Worm (Caenorhabditis elegans) whole organism, L4/young adult: Measurements from ENCODE around the gene K06H6.4.

Experiments used
- W03F9.2 ChIP-seq: fragments of 150-350 bp; optimal IDR thresholded peaks from 2 replicates; lab custom pipeline; 2014; ENCODE audit warnings: missing biosample characterization, missing genetic modification characterization
- dao-5 ChIP-seq: sonication (generic microtip); optimal IDR thresholded peaks from 2 replicates; lab custom pipeline; 2016; ENCODE audit warnings: missing genotype, missing genetic modification characterization, moderate library complexity, missing compliant biosample characterization
- him-1 ChIP-seq: sonication (generic microtip); optimal IDR thresholded peaks from 2 replicates; lab custom pipeline; 2016; ENCODE audit warnings: missing genotype, missing genetic modification reagents, missing genetic modification characterization, missing compliant biosample characterization

Gene K06H6.4

DNA sequence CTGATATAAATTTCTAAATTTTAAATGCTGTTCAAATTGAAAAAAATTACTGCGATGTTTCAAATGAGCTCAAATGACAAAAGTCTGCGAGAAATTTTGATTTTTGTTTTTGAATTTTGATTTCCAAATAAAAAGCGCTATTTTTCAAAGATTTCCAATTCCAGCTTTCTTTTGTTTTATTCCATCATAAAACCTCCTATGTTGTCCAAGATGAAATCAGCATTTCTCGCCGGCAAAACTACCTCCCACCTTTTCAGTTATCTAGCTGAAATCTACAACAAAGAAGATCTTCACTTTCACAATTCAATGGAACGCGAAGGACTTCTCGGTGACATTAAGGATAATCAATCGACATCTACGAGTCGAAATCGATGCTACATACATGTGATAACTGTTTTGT, at the start of gene K06H6.4:
Gene K06H6.4 (plus strand): TSS at position 301 of the 400 bp plus-strand sequence.
- TF ChIP-seq W03F9.2 (tag; lab: Kevin White, UChicago) (no peak), dao-5 (tag; lab: Kevin White, UChicago) (no peak), him-1 (tag; lab: Kevin White, UChicago) (no peak)

DNA sequence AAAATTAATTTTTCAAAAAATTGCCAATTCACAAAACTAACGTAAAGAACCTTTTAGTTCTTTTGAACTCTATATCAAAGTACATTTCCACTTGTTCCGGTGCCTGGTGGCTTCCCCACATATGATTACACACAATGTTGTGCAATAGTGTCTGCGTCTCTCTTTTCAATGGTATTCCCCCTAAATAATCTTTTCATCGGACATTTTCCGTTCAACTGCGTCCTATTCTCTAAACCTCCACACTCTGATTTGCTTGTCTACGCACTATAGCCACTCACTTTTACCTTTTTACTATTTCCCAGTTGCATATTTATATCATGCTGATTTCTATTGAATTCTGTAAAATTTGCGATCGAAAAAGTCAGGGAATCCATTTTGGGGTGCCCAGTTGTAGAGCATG, 47.0 kb upstream of the K06H6.4 start, which contains the start of gene nhr-58:
Gene nhr-58 (plus strand): TSS at position 214 of the 400 bp plus-strand sequence.
- TF ChIP-seq dao-5 (tag; lab: Kevin White, UChicago) (no peak), him-1 (tag; lab: Kevin White, UChicago) (no peak), W03F9.2 (tag; lab: Kevin White, UChicago) (no peak)

DNA sequence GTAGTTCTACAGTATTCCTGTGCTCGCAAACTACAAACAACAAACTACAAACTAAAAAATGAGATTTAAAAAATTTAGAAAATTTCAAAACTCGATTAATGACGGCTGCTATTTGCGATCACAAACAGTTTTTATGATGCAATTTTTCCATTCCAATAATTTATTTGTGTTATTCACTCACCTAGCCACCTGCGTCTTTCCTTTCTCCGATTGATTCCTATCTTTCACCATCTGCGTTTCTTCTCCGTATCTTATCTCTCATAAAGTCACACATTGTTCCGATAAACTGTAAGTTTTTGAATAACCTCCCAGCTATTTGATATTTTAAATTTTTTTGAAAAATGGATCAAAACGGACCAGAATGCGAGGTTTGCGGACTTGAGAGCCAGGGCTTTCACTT, 44.9 kb upstream of the K06H6.4 start, which contains the start of gene nhr-132:
Gene nhr-132 (plus strand): TSS at position 271 of the 400 bp plus-strand sequence.
- TF ChIP-seq him-1 (tag; lab: Kevin White, UChicago): no peak

DNA sequence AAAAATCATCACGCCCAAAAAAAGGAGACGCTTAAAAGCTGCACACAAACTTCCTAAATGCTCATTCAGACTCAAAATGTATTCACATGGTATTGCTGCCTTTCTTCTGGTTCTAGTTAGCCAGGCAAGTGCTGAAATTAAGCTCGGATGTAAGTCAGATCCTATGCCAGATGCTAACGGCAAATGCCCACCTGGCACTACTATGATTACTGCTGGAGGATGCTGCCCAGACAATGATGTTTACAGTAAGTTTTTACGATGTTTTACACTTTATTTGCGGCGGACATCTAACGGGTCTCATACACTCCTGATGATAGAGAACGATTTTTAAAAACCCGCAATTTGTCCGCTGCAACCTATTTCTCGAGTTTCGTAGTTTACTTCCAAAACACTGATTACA, 42.5 kb upstream of the K06H6.4 start, which contains the start of gene C14C6.5:
Gene C14C6.5 (plus strand): TSS at position 58 of the 400 bp plus-strand sequence.
- no peak for TF ChIP-seq him-1 (tag; lab: Kevin White, UChicago)
- no peak for TF ChIP-seq W03F9.2 (tag; lab: Kevin White, UChicago)
- no peak for TF ChIP-seq dao-5 (tag; lab: Kevin White, UChicago)

DNA sequence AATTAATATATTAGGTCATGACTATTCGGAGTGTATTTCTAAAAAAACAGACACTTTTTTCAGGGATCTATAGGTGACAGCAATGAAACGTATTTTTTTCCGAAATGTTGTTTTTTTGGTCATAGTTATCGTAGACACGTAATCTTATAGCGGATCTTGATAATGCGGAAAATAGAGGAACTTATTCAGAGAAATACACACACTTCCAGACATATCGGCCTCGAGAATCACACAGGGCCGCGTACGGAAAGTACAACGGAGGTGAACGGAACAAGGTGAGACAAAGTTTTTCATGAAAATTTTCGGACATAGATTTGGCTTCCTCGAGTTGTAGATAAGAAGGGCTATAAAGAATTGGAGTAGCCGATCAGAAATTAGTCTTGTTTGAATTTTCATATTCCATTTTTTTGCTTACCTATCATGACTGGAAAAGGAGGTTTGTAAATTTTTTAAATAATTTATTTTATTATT, 40.0 kb upstream of the K06H6.4 start, which contains the start of gene nhr-155:
Gene nhr-155 (plus strand): TSS at position 421 of the 471 bp plus-strand sequence.
- no peak for TF ChIP-seq him-1 (tag; lab: Kevin White, UChicago)
- no peak for TF ChIP-seq dao-5 (tag; lab: Kevin White, UChicago)

DNA sequence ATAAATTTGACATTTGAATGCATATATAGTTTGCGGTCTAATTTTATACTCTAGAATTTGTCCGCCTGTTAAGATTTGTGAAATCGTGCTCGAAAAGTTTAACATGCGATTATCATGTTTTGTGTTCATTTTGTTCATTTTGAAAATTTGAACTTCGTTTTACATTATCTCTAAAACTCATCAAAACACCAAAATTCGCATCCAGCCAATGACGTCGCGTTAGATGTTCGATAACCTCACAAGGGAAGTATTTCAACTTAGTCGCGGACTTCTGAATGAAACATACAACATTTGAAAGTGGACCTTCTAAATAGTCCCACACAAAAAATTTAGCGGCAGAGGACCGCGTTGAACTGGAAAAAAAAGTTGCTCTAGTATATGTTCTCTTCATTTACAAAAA, 37.6 kb upstream of the K06H6.4 start:
- no peak for TF ChIP-seq him-1 (tag; lab: Kevin White, UChicago)

DNA sequence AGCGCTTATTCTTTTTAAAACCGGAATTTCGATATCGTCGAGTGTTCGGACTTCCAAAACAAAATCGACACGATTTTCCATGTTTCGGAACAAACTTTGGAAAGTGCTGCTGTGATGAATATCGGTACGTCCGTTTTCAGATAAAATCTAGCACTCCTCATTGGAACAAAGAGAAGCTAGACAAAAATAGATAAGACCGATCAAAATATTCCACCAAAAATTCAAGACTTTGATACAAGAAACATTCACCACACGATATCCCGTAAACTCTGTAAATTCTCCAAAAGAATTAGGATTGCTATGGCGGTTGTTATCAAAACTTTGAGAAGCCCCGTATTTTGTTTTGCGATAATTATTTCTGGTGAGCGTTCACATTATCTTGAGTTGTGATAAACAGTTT, 35.9 kb upstream of the K06H6.4 start, which contains the start of gene C14C6.3:
Gene C14C6.3 (plus strand): TSS at position 301 of the 400 bp plus-strand sequence.
- no peak for TF ChIP-seq dao-5 (tag; lab: Kevin White, UChicago)
- TF ChIP-seq him-1 (tag; lab: Kevin White, UChicago): no peak
- TF ChIP-seq W03F9.2 (tag; lab: Kevin White, UChicago): no peak

DNA sequence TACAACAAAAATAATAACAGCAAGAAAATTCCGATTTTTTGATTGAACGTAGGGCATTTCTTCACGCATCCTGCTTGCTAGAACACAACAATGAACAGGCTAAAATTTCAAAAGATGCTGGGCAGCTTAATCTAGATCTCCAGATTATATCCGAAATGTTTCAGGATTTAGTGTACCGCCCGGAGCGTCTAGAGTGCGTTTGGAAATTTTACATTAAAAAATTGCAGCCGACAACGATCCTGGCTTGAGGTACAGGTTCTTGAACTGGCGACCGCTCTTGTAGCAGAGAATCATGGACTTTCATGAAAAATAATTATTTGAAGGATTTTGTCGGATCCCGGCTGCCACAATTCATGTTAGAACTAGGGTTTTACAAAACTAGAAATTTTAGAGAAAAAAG, 31.1 kb upstream of the K06H6.4 start, which contains the start of gene C14C6.6:
Gene C14C6.6 (minus strand): TSS at position 101 of the 400 bp plus-strand sequence.
- no peak for TF ChIP-seq him-1 (tag; lab: Kevin White, UChicago)
- no peak for TF ChIP-seq W03F9.2 (tag; lab: Kevin White, UChicago)
- TF ChIP-seq dao-5 (tag; lab: Kevin White, UChicago): no peak

DNA sequence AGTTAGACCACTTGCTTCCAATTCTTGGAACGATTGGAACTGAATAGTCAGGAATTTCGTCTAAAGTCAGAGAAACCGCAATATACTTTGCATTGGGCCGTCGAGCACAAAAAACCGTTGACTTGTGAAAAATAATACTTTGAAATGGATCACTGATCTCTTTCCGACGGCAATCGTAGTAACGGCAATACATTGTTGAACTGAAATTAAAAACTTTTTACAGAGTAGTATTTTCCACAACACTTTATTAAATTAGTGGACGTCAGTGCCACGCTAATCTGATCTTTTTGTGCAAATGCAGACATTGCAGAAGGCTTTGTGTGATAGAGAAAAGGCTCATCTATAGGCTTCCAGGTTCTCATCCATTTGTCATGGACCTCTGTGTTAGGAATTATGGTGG, 26.7 kb upstream of the K06H6.4 start:
- TF ChIP-seq W03F9.2 (tag; lab: Kevin White, UChicago) (no peak), dao-5 (tag; lab: Kevin White, UChicago) (no peak), him-1 (tag; lab: Kevin White, UChicago) (no peak)

DNA sequence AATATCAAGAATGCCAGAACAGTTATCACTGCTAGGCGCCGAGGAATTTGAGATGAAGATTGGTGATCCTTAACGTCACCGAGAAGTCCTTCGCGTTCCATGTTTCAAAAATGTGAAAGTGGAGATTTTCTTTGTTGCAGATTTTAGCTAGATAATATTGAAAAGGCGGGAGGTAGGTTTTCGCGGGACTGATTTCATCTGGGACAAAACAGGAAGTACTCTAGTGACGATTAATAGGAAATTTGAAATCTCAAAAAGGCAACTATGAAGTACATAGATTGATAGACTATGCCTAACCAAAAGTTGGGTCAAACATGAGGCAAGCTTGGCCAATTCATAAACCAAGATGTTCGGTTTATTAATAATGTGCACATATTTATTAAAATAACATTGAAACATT, 26.0 kb upstream of the K06H6.4 start, which contains the start of gene C14C6.8:
Gene C14C6.8 (minus strand): TSS at position 101 of the 400 bp plus-strand sequence.
- no peak for TF ChIP-seq W03F9.2 (tag; lab: Kevin White, UChicago)
- TF ChIP-seq dao-5 (tag; lab: Kevin White, UChicago): no peak
- no peak for TF ChIP-seq him-1 (tag; lab: Kevin White, UChicago)

DNA sequence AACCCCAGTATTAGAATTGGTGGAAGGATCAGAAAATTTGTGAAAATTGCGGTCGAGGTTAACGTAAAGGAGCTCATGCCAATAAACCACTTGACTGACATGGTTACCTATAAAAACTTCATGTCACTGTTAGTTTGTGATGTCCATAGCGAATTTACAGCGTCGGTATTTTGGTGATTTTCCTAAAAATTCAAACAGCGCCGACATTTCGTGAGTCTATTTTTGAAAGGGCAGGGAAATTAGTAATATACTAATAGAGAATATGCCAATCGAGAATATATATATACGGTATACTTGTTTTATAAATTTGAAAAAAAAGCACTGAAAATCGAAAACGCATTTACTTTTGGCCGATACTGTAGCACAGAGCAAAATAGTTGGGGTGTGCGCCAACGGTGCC, 23.0 kb upstream of the K06H6.4 start, which contains the start of gene srx-8:
Gene srx-8 (minus strand): TSS at position 101 of the 400 bp plus-strand sequence.
- TF ChIP-seq him-1 (tag; lab: Kevin White, UChicago) (no peak), dao-5 (tag; lab: Kevin White, UChicago) (no peak), W03F9.2 (tag; lab: Kevin White, UChicago) (no peak)

DNA sequence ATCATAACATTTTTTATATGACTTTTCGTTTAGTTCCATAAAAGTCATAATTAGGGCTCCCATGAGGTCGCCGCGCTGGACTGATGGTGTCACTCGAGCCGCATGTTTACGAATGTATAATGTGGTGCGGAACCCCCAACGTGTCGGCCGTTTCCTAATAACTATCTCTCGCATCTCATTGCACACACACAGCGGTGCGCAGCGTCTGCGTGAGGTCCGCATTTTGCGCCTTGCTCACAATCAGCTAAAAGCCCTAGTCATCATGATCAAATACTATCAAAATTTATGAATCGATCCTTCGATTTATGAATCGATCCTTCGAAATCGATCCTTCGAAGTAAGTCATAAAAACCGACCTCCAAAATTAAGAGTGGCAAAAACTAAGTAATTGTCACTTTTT, 19.1 kb upstream of the K06H6.4 start, which contains the start of gene srx-7:
Gene srx-7 (plus strand): TSS at position 256 of the 400 bp plus-strand sequence.
- no peak for TF ChIP-seq him-1 (tag; lab: Kevin White, UChicago)
- TF ChIP-seq W03F9.2 (tag; lab: Kevin White, UChicago): no peak
- TF ChIP-seq dao-5 (tag; lab: Kevin White, UChicago): no peak

DNA sequence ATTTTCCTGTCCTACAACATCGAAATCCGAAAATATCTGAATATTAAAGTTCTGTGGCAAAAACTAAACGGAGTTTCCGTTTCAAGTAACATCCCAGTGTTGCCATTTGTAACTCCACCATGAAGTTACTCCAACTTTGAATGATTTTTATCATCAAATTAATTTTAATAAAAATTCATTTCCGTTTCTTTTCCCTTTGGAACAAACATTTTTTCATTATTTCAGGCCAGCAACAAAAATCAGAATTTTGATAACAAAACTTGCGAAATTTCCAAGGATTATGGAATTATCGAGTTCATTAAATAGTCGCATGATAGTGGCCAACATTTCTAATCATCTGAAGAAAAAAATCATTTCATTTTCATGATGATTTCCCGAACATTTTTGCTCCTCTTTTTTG, 16.2 kb upstream of the K06H6.4 start, which contains the start of gene C14C6.2:
Gene C14C6.2 (plus strand): TSS at position 301 of the 400 bp plus-strand sequence.
- TF ChIP-seq W03F9.2 (tag; lab: Kevin White, UChicago): no peak
- TF ChIP-seq dao-5 (tag; lab: Kevin White, UChicago): no peak

DNA sequence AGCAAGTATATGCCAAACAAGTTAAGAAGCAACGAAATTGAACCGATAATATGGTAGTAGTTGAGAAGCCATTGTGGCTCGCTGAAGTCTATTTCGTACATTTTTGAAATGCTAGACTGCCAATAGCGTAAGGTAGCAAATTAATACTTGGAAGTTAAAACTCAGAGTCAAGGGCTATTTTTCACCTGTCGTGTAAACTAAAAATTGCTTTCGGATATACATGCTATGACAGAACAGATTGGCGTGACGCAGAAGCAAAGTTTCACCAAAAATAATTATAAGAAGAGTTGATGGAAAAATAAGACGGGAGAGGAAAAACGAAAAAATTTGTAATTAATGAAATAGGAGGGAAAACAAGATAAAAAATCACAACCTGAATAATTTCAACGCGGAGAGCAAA, 13.1 kb upstream of the K06H6.4 start, which contains the start of gene sri-73:
Gene sri-73 (minus strand): TSS at position 101 of the 400 bp plus-strand sequence.
- no peak for TF ChIP-seq him-1 (tag; lab: Kevin White, UChicago)
- no peak for TF ChIP-seq W03F9.2 (tag; lab: Kevin White, UChicago)
